Worm (Caenorhabditis elegans): ENCODE measurements around the gene C34D10.1.
A peak's percentile ranks its signal among the peaks of the same experiment; 100 is the strongest.

C34D10.1 gene

ce11 chrX:8029080-8029479, at the start of gene C34D10.1 (continued):
- no peak for TF ChIP-seq ztf-11 (tag; optimal IDR thresholded peaks at IDR 0.05)
- no peak for TF ChIP-seq nhr-76 (tag; optimal IDR thresholded peaks at IDR 0.05)
- TF ChIP-seq mdl-1 (tag; optimal IDR thresholded peaks at IDR 0.05) = peak in 1 of 2 experiments; percentile 73
- no peak for TF ChIP-seq lin-15B (tag; optimal IDR thresholded peaks at IDR 0.05)

- TF ChIP-seq hlh-30 (tag; optimal IDR thresholded peaks at IDR 0.05; ENCODE audit: insufficient read depth) (peak; percentile 68), R02D3.7 (tag; optimal IDR thresholded peaks at IDR 0.05) (no peak)
Observed at ce11 chrX:7982047-7982446, 47.2 kb upstream of the C34D10.1 start, which contains the start of gene his-71. his-71 (minus strand) TSS chrX:7982070.

- TF ChIP-seq lin-15B (tag; optimal IDR thresholded peaks at IDR 0.05) (no peak), pqm-1 (tag; optimal IDR thresholded peaks at IDR 0.05) (no peak), dve-1 (tag; optimal IDR thresholded peaks at IDR 0.05; ENCODE audit: insufficient read depth) (peak; percentile 37), daf-16 (GFP tag; optimal IDR thresholded peaks at IDR 0.05) (no peak), daf-16 (tag; optimal IDR thresholded peaks at IDR 0.05) (peak; percentile 48), Y105C5A.15 (GFP tag; IDR thresholded peaks at IDR 0.05) (no peak)
Observed at ce11 chrX:7984742-7985141, 44.5 kb upstream of the C34D10.1 start.

DNA sequence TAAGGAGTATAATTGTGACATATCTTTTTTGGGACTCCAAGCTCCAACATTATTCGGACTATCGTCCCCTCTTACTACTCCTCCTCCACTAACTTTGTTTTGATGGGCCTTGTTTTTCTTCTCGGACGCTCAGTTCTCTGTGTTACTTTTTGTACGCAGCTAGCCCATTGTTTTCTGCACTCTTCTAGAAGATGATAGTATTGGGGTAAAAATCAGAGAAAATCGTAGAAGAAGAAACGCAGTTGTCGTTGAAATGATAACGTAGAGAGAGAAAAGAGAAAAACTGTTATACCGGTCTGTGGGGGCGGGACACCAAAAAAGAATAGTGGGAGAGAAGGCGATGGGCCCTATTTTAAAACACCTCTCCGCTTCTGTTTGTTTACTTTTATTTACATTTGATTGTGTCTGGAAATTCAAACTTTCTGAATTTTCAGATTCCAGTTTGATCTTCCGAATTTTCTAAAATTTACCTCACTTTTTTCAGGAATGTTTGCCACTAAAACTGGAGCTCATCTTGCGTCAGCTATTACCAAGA, 43.7 kb upstream of the C34D10.1 start, which contains the start of gene F45E1.4:
Gene F45E1.4 (plus strand): TSS at position 485 of the 535 bp plus-strand sequence.
- TF ChIP-seq madf-9 (GFP tag; conservative IDR thresholded peaks at IDR 0.05) = no peak
- TF ChIP-seq dmd-6 (GFP tag; IDR thresholded peaks at IDR 0.05) = peak; percentile 28; the same call in 1 of the 2 replicates
- TF ChIP-seq nhr-48 (tag; optimal IDR thresholded peaks at IDR 0.05) = peak; percentile 44
- no peak for TF ChIP-seq zag-1 (tag; optimal IDR thresholded peaks at IDR 0.05)
- no peak for TF ChIP-seq snpc-4 (tag; optimal IDR thresholded peaks at IDR 0.05)
- TF ChIP-seq egl-27 (tag; optimal IDR thresholded peaks at IDR 0.05) = no peak
- TF ChIP-seq F10B5.3 (tag; optimal IDR thresholded peaks at IDR 0.05) = no peak
- TF ChIP-seq ceh-82 (tag; optimal IDR thresholded peaks at IDR 0.05) = no peak
- no peak for TF ChIP-seq fkh-10 (GFP tag; optimal IDR thresholded peaks at IDR 0.05)
- TF ChIP-seq mdt-29 (GFP tag; IDR thresholded peaks at IDR 0.05) = no peak
- no peak for TF ChIP-seq daf-16 (GFP tag; optimal IDR thresholded peaks at IDR 0.05)
- TF ChIP-seq daf-16 (tag; optimal IDR thresholded peaks at IDR 0.05) = peak; percentile 3
- no peak for TF ChIP-seq aha-1 (tag)
- TF ChIP-seq daf-19 (GFP tag; conservative IDR thresholded peaks at IDR 0.05) = no peak
- peak in 1 of 2 experiments; percentile 82 for TF ChIP-seq unc-62 (GFP tag; optimal IDR thresholded peaks at IDR 0.05 in 1 of 2)
- no peak for TF ChIP-seq unc-62 (tag; optimal IDR thresholded peaks at IDR 0.05)
- peak; percentile 30 for TF ChIP-seq hlh-11 (tag; optimal IDR thresholded peaks at IDR 0.05)
- peak; percentile 17 for TF ChIP-seq nhr-28 (tag; optimal IDR thresholded peaks at IDR 0.05)
- no peak for TF ChIP-seq mes-2 (tag; optimal IDR thresholded peaks at IDR 0.05; ENCODE audit: poor library complexity, severe bottlenecking)
- no peak for TF ChIP-seq dve-1 (tag; optimal IDR thresholded peaks at IDR 0.05; ENCODE audit: insufficient read depth)
- no peak for TF ChIP-seq set-16 (GFP tag; IDR thresholded peaks at IDR 0.05)
- no peak for TF ChIP-seq ceh-20 (GFP tag; IDR thresholded peaks at IDR 0.05)
- no peak for TF ChIP-seq ctbp-1 (GFP tag; IDR thresholded peaks at IDR 0.05)
- no peak for TF ChIP-seq fos-1 (tag; optimal IDR thresholded peaks at IDR 0.05)

DNA sequence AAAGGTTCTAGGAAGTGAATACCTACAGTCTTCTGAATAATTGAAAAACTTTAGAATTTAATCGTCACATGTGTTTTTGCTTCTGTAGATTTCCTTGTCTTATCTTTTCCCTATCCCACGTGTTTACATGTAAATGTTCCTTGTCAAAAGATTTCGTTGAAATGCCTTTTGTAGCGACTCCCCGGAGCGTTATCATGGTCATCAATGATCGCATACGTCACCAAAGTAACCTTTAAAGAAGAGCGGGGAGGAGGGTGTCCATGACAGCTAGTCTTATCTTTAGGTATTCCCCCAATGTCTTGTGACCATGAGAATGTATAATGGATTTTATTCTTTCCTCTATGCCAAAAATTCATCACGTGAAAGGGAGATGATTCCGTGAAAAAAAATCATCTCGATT, 42.4 kb upstream of the C34D10.1 start:
- TF ChIP-seq ctbp-1 (GFP tag; IDR thresholded peaks at IDR 0.05) = no peak
- TF ChIP-seq nhr-48 (tag; optimal IDR thresholded peaks at IDR 0.05) = peak; percentile 83
- no peak for TF ChIP-seq F26F4.8 (GFP tag; conservative IDR thresholded peaks at IDR 0.05)
- TF ChIP-seq hlh-11 (tag; optimal IDR thresholded peaks at IDR 0.05) = peak; percentile 92
- TF ChIP-seq nhr-25 (tag; optimal IDR thresholded peaks at IDR 0.05; ENCODE audit: borderline replicate concordance, insufficient read depth) = peak; percentile 83
- no peak for TF ChIP-seq ces-1 (GFP tag; optimal IDR thresholded peaks at IDR 0.05)
- TF ChIP-seq lin-29 (GFP tag; IDR thresholded peaks at IDR 0.05) = no peak
- peak; percentile 79 for TF ChIP-seq hlh-30 (tag; optimal IDR thresholded peaks at IDR 0.05; ENCODE audit: insufficient read depth)
- peak; percentile 12 for TF ChIP-seq nhr-77 (tag; optimal IDR thresholded peaks at IDR 0.05)
- TF ChIP-seq cey-2 (tag; optimal IDR thresholded peaks at IDR 0.05; ENCODE audit: borderline replicate concordance, insufficient read depth) = no peak
- TF ChIP-seq lsy-2 (tag; optimal IDR thresholded peaks at IDR 0.05) = peak in 1 of 2 experiments; percentile 44
- peak; percentile 63 to 73 for TF ChIP-seq mdl-1 (tag; optimal IDR thresholded peaks at IDR 0.05)
- TF ChIP-seq fos-1 (tag; optimal IDR thresholded peaks at IDR 0.05) = no peak
- no peak for TF ChIP-seq arid-1 (GFP tag; conservative IDR thresholded peaks at IDR 0.05)
- TF ChIP-seq aly-2 (tag; optimal IDR thresholded peaks at IDR 0.05) = no peak
- TF ChIP-seq zip-11 (GFP tag; IDR thresholded peaks at IDR 0.05) = no peak
- TF ChIP-seq tag-97 (GFP tag; IDR thresholded peaks at IDR 0.05) = no peak
- no peak; the same call in 1 of the 2 replicates for TF ChIP-seq tra-1 (GFP tag; IDR thresholded peaks at IDR 0.05)
